Comparison of ENCODE assay signal across 1 fruit fly cellular context in genomic region chr3R:9878026-9878997, dm6.
A peak's percentile ranks its signal among the peaks of the same experiment; 100 is the strongest.
TF ChIP-seq lines count a peak whose summit lies in the region.

No protein-coding gene starts in this region.

TF ChIP-seq in whole organism, embryonic, 481 proteins besides CTCF, POLR2A, EP300 and RAD21 (continued from another document):
- no peak for TF ChIP-seq pfk (GFP tag; optimal IDR thresholded peaks at IDR 0.05; lab: Kevin White, UChicago)
- TF ChIP-seq Xrp1 (GFP tag; IDR thresholded peaks at IDR 0.05; lab: Robert Waterston, UW): 0 out of 2 replicates have a peak, but pooled peaks have one; percentile 19
- TF ChIP-seq Dbx (GFP tag; IDR thresholded peaks at IDR 0.05; lab: Robert Waterston, UW): peak; percentile 29; the same call in 1 of the 3 replicates
- TF ChIP-seq CG12299 (tag; optimal IDR thresholded peaks at IDR 0.05; lab: Kevin White, UChicago): no peak
- no peak for TF ChIP-seq gcm2 (GFP tag; optimal IDR thresholded peaks at IDR 0.05; lab: Kevin White, UChicago)
- TF ChIP-seq CG8281 (tag; optimal IDR thresholded peaks at IDR 0.05; lab: Kevin White, UChicago): peak; percentile 36
- TF ChIP-seq CG12942 (GFP tag; optimal IDR thresholded peaks at IDR 0.05; lab: Kevin White, UChicago): no peak
- TF ChIP-seq exex (tag; optimal IDR thresholded peaks at IDR 0.05; lab: Kevin White, UChicago): peak; percentile 11
- no peak for TF ChIP-seq wek (GFP tag; optimal IDR thresholded peaks at IDR 0.05; lab: Kevin White, UChicago)
- TF ChIP-seq z (GFP tag; IDR thresholded peaks at IDR 0.05; lab: Robert Waterston, UW): peak; percentile 45; the same call in 2 of the 3 replicates
- TF ChIP-seq phol (tag; optimal IDR thresholded peaks at IDR 0.05; lab: Kevin White, UChicago): peak; percentile 3
- TF ChIP-seq CG14710 (tag; optimal IDR thresholded peaks at IDR 0.05; lab: Kevin White, UChicago): no peak
- no peak for TF ChIP-seq CG34422 (GFP tag; IDR thresholded peaks at IDR 0.05; lab: Robert Waterston, UW)
- no peak for TF ChIP-seq H2.0 (GFP tag; IDR thresholded peaks at IDR 0.05; lab: Robert Waterston, UW)
- TF ChIP-seq sug (tag; optimal IDR thresholded peaks at IDR 0.05; lab: Kevin White, UChicago): peak; percentile 6
- no peak for TF ChIP-seq croc (GFP tag; conservative IDR thresholded peaks at IDR 0.05; lab: Robert Waterston, UW)
- no peak for TF ChIP-seq CG8290 (GFP tag; optimal IDR thresholded peaks at IDR 0.05; lab: Kevin White, UChicago)
- peak in 1 of 2 experiments; percentile 25 for TF ChIP-seq CG8290 (tag; optimal IDR thresholded peaks at IDR 0.05; lab: Kevin White, UChicago)
- peak; percentile 3 for TF ChIP-seq mam (GFP tag; optimal IDR thresholded peaks at IDR 0.05; lab: Kevin White, UChicago)
- TF ChIP-seq tna (GFP tag; IDR thresholded peaks at IDR 0.05; lab: Robert Waterston, UW; ENCODE audit: partially characterized antibody): 0 out of 2 replicates have a peak, but pooled peaks have one; percentile 12
- no peak for TF ChIP-seq CG18764 (GFP tag; optimal IDR thresholded peaks at IDR 0.05; lab: Kevin White, UChicago)
- peak; percentile 47 for TF ChIP-seq kni (GFP tag; optimal IDR thresholded peaks at IDR 0.05; lab: Kevin White, UChicago)
- TF ChIP-seq CG2116 (GFP tag; optimal IDR thresholded peaks at IDR 0.05; lab: Kevin White, UChicago): no peak
- no peak for TF ChIP-seq CG4404 (GFP tag; IDR thresholded peaks at IDR 0.05; lab: Robert Waterston, UW)
- TF ChIP-seq hth (optimal IDR thresholded peaks at IDR 0.05; lab: Kevin White, UChicago): no peak
- peak; percentile 27 for TF ChIP-seq CG18599 (GFP tag; optimal IDR thresholded peaks at IDR 0.05; lab: Kevin White, UChicago)
- TF ChIP-seq usp (GFP tag; optimal IDR thresholded peaks at IDR 0.05; lab: Kevin White, UChicago): no peak
- peak; percentile 28; the same call in 1 of the 2 replicates for TF ChIP-seq chm (GFP tag; IDR thresholded peaks at IDR 0.05; lab: Robert Waterston, UW)
- TF ChIP-seq CG34376 (GFP tag; optimal IDR thresholded peaks at IDR 0.05; lab: Kevin White, UChicago): no peak
- peak; percentile 31 for TF ChIP-seq Hmr (GFP tag; optimal IDR thresholded peaks at IDR 0.05; lab: Kevin White, UChicago)
- no peak for TF ChIP-seq slbo (GFP tag; IDR thresholded peaks at IDR 0.05; lab: Robert Waterston, UW)
- peak; percentile 91 for TF ChIP-seq cwo (GFP tag; optimal IDR thresholded peaks at IDR 0.05; lab: Kevin White, UChicago)
- TF ChIP-seq Scr (GFP tag; IDR thresholded peaks at IDR 0.05; lab: Robert Waterston, UW; ENCODE audit: partially characterized antibody): no peak
- no peak for TF ChIP-seq Sox102F (GFP tag; optimal IDR thresholded peaks at IDR 0.05; lab: Kevin White, UChicago)
- peak; percentile 82 for TF ChIP-seq CG7987 (GFP tag; optimal IDR thresholded peaks at IDR 0.05; lab: Kevin White, UChicago)
- TF ChIP-seq CG6854 (GFP tag; optimal IDR thresholded peaks at IDR 0.05; lab: Kevin White, UChicago): no peak
- TF ChIP-seq ind (GFP tag; optimal IDR thresholded peaks at IDR 0.05; lab: Kevin White, UChicago): peak; percentile 10
- TF ChIP-seq Trl (optimal IDR thresholded peaks at IDR 0.05; lab: Kevin White, UChicago): no peak
- no peak for TF ChIP-seq Trl (GFP tag; optimal IDR thresholded peaks at IDR 0.05; lab: Kevin White, UChicago)
- peak; percentile 64 for TF ChIP-seq sqz (GFP tag; optimal IDR thresholded peaks at IDR 0.05; lab: Kevin White, UChicago)
- no peak for TF ChIP-seq CG10267 (tag; optimal IDR thresholded peaks at IDR 0.05; lab: Kevin White, UChicago)
- TF ChIP-seq Gug (GFP tag; IDR thresholded peaks at IDR 0.05; lab: Robert Waterston, UW): no peak
- TF ChIP-seq dati (GFP tag; IDR thresholded peaks at IDR 0.05; lab: Robert Waterston, UW): no peak
- no peak for TF ChIP-seq lola (GFP tag; optimal IDR thresholded peaks at IDR 0.05; lab: Kevin White, UChicago)
- no peak for TF ChIP-seq fu2 (GFP tag; optimal IDR thresholded peaks at IDR 0.05; lab: Kevin White, UChicago)
- TF ChIP-seq CG1529 (GFP tag; optimal IDR thresholded peaks at IDR 0.05; lab: Kevin White, UChicago): no peak
- TF ChIP-seq Oli (tag; optimal IDR thresholded peaks at IDR 0.05; lab: Kevin White, UChicago): no peak
- TF ChIP-seq ERR (GFP tag; optimal IDR thresholded peaks at IDR 0.05; lab: Kevin White, UChicago): no peak
- no peak for TF ChIP-seq ewg (GFP tag; optimal IDR thresholded peaks at IDR 0.05; lab: Kevin White, UChicago)
- peak; percentile 47 for TF ChIP-seq CG13624 (GFP tag; optimal IDR thresholded peaks at IDR 0.05; lab: Kevin White, UChicago)
- no peak for TF ChIP-seq prd (optimal IDR thresholded peaks at IDR 0.05; lab: Kevin White, UChicago)
- peak; percentile 43; the same call in 2 of the 3 replicates for TF ChIP-seq prd (GFP tag; IDR thresholded peaks at IDR 0.05; lab: Robert Waterston, UW)
- no peak for TF ChIP-seq bcd (GFP tag; optimal IDR thresholded peaks at IDR 0.05; lab: Kevin White, UChicago)
- peak; percentile 92 for TF ChIP-seq CG12769 (tag; optimal IDR thresholded peaks at IDR 0.05; lab: Kevin White, UChicago)
- no peak for TF ChIP-seq NK7.1 (GFP tag; optimal IDR thresholded peaks at IDR 0.05; lab: Kevin White, UChicago)
- TF ChIP-seq Pdp1 (GFP tag; optimal IDR thresholded peaks at IDR 0.05; lab: Kevin White, UChicago): peak in 1 of 2 experiments; percentile 55
- no peak for TF ChIP-seq pnt (GFP tag; optimal IDR thresholded peaks at IDR 0.05; lab: Kevin White, UChicago)
- TF ChIP-seq Vsx1 (GFP tag; optimal IDR thresholded peaks at IDR 0.05; lab: Kevin White, UChicago): peak; percentile 19
- TF ChIP-seq CG17328 (GFP tag; IDR thresholded peaks at IDR 0.05; lab: Robert Waterston, UW): peak; percentile 52
- no peak for TF ChIP-seq bigmax (GFP tag; optimal IDR thresholded peaks at IDR 0.05; lab: Kevin White, UChicago)
- TF ChIP-seq Elba2 (GFP tag; optimal IDR thresholded peaks at IDR 0.05; lab: Kevin White, UChicago): no peak
- TF ChIP-seq CG18262 (tag; optimal IDR thresholded peaks at IDR 0.05; lab: Kevin White, UChicago): no peak
